Worm (Caenorhabditis elegans) whole organism, mixed stage, embryonic: ENCODE data around the gene math-1.
A peak's percentile ranks its signal among the peaks of the same experiment; 100 is the strongest.
"Not testable (repeated sequence)": the region's sequence is repeated elsewhere in the genome, so short reads cannot be mapped to it uniquely, and the experiment has no call there.

Source experiments
- M03D4.4 ChIP-seq: sonication (generic microtip); optimal IDR thresholded peaks from 2 replicates; lab custom pipeline; 2017; ENCODE audit warnings: mild to moderate bottlenecking, missing genetic modification characterization, missing compliant biosample characterization
- ceh-39 ChIP-seq: fragments of 150-350 bp; optimal IDR thresholded peaks from 2 replicates; lab custom pipeline; 2014; ENCODE audit warnings: missing biosample characterization, missing genetic modification characterization
- ceh-43 ChIP-seq: fragments of 200-800 bp; sonication (Bioruptor generic); optimal IDR thresholded peaks from 2 replicates; lab custom pipeline; 2018; ENCODE audit warnings: mild to moderate bottlenecking, missing genetic modification characterization, moderate library complexity, missing compliant biosample characterization
- ceh-83 ChIP-seq: fragments of 200-800 bp; sonication (Bioruptor generic); optimal IDR thresholded peaks from 2 replicates; lab custom pipeline; 2018; ENCODE audit warnings: mild to moderate bottlenecking, missing genetic modification characterization, missing compliant biosample characterization
- ces-1 ChIP-seq: fragments of 150-350 bp; optimal IDR thresholded peaks from 2 replicates; lab custom pipeline; 2014; ENCODE audit warnings: missing biosample characterization, missing genetic modification reagents, missing genetic modification characterization
- cnd-1 ChIP-seq: fragments of 200-800 bp; sonication (Bioruptor generic); optimal IDR thresholded peaks from 2 replicates; lab custom pipeline; 2018; ENCODE audit warnings: mild to moderate bottlenecking, missing genetic modification characterization, missing compliant biosample characterization
- elt-1 ChIP-seq: sonication (generic microtip); optimal IDR thresholded peaks from 2 replicates; lab custom pipeline; 2017; ENCODE audit warnings: missing genetic modification characterization, mild to moderate bottlenecking, missing compliant biosample characterization, antibody characterized with exemption, moderate library complexity, borderline replicate concordance; ENCODE audit not compliant: insufficient read depth
- elt-3 ChIP-seq: fragments of 150-350 bp; optimal IDR thresholded peaks from 2 replicates; lab custom pipeline; 2014; ENCODE audit warnings: missing biosample characterization, missing genetic modification characterization
- ham-2 ChIP-seq: fragments of 200-800 bp; sonication (Bioruptor generic); optimal IDR thresholded peaks from 2 replicates; lab custom pipeline; 2018; ENCODE audit warnings: mild to moderate bottlenecking, missing genetic modification characterization, missing compliant biosample characterization
- hlh-1 ChIP-seq: fragments of 150-350 bp; optimal IDR thresholded peaks from 2 replicates; lab custom pipeline; 2014; ENCODE audit warnings: missing biosample characterization, missing genetic modification reagents, missing genetic modification characterization
- lin-13 ChIP-seq: fragments of 150-350 bp; optimal IDR thresholded peaks from 2 replicates; lab custom pipeline; 2014; ENCODE audit warnings: missing biosample characterization, missing genetic modification characterization
- lsy-2 ChIP-seq: fragments of 150-350 bp; optimal IDR thresholded peaks from 2 replicates; lab custom pipeline; 2014; ENCODE audit warnings: missing biosample characterization, missing genetic modification characterization
- mab-5 ChIP-seq: fragments of 150-350 bp; optimal IDR thresholded peaks from 2 replicates; lab custom pipeline; 2014; ENCODE audit warnings: missing biosample characterization, missing genetic modification characterization
- mep-1 ChIP-seq: fragments of 150-350 bp; optimal IDR thresholded peaks from 2 replicates; lab custom pipeline; 2017; ENCODE audit warnings: missing biosample characterization, missing genetic modification reagents, missing genetic modification characterization, inconsistent platforms
- mls-2 ChIP-seq: sonication (generic microtip); optimal IDR thresholded peaks from 2 replicates; lab custom pipeline; 2016; ENCODE audit warnings: mild to moderate bottlenecking, missing genetic modification characterization, moderate library complexity, missing compliant biosample characterization
- nhr-12 ChIP-seq: fragments of 150-350 bp; optimal IDR thresholded peaks from 2 replicates; lab custom pipeline; 2014; ENCODE audit warnings: missing biosample characterization, missing genetic modification characterization
- nhr-28 ChIP-seq: fragments of 150-350 bp; optimal IDR thresholded peaks from 2 replicates; lab custom pipeline; 2014; ENCODE audit warnings: missing biosample characterization, missing genetic modification characterization
- nhr-76 ChIP-seq: sonication (generic microtip); optimal IDR thresholded peaks from 2 replicates; lab custom pipeline; 2017; ENCODE audit warnings: missing biosample characterization, missing genetic modification characterization
- pha-4 ChIP-seq: fragments of 150-350 bp; optimal IDR thresholded peaks from 2 replicates; lab custom pipeline; 2018; ENCODE audit warnings: missing biosample characterization, missing genetic modification reagents, missing genetic modification characterization
- snpc-4 ChIP-seq: fragments of 150-350 bp; optimal IDR thresholded peaks from 2 replicates; lab custom pipeline; 2014; ENCODE audit warnings: missing biosample characterization, missing genetic modification characterization
- sptf-1 ChIP-seq: sonication (generic microtip); optimal IDR thresholded peaks from 2 replicates; lab custom pipeline; 2017; ENCODE audit warnings: mild to moderate bottlenecking, missing genetic modification characterization, moderate library complexity, missing compliant biosample characterization
- tbx-8 ChIP-seq: fragments of 200-800 bp; sonication (Bioruptor generic); optimal IDR thresholded peaks from 2 replicates; lab custom pipeline; 2018; ENCODE audit warnings: mild to moderate bottlenecking, missing genetic modification characterization, moderate library complexity, missing compliant biosample characterization
- unc-39 ChIP-seq: fragments of 150-350 bp; optimal IDR thresholded peaks from 2 replicates; lab custom pipeline; 2014; ENCODE audit warnings: missing biosample characterization, missing genetic modification characterization
- unc-62 ChIP-seq: fragments of 150-350 bp; optimal IDR thresholded peaks from 2 replicates; lab custom pipeline; 2014; ENCODE audit warnings: missing biosample characterization, missing genetic modification reagents, missing genetic modification characterization
- zip-8 ChIP-seq: fragments of 150-350 bp; optimal IDR thresholded peaks from 2 replicates; lab custom pipeline; 2014; ENCODE audit warnings: missing biosample characterization, missing genetic modification characterization
- ztf-11 ChIP-seq: fragments of 150-350 bp; optimal IDR thresholded peaks from 2 replicates; lab custom pipeline; 2014; ENCODE audit warnings: missing biosample characterization, missing genetic modification characterization

math-1 gene

ce11 chrII:2071429-2071828 lies 25.0 kb upstream of the math-1 start, which contains the start of gene F07E5.7:
F07E5.7 (minus strand) TSS chrII:2071529.
- TF ChIP-seq mab-5 (tag; lab: Kevin White, UChicago) (no peak), cnd-1 (tag; lab: Kevin White, UChicago) (no peak), M03D4.4 (tag; lab: Kevin White, UChicago) (no peak), tbx-8 (GFP tag; lab: Kevin White, UChicago) (no peak), ham-2 (no peak)

ce11 chrII:2067451-2068021 lies 21.1 kb upstream of the math-1 start, which contains the start of gene F07E5.12:
F07E5.12 (plus strand) TSS chrII:2067971.
- TF ChIP-seq hlh-1; pha-4 (tag; lab: Kevin White, UChicago); M03D4.4 (tag; lab: Kevin White, UChicago): not testable (repeated sequence)

- TF ChIP-seq unc-39, result no peak
- no peak for TF ChIP-seq sptf-1 (tag; lab: Kevin White, UChicago)
- no peak for TF ChIP-seq pha-4 (tag; lab: Kevin White, UChicago)
- TF ChIP-seq nhr-76 (tag; lab: Kevin White, UChicago), result no peak
- no peak for TF ChIP-seq ceh-83
Observed at ce11 chrII:2064497-2064896, 18.0 kb upstream of the math-1 start, which contains the start of gene fbxb-6. fbxb-6 (plus strand) TSS chrII:2064797.

- TF ChIP-seq ceh-83 (no peak), nhr-28 (tag; lab: Kevin White, UChicago) (no peak), ceh-43 (GFP tag; lab: Kevin White, UChicago) (no peak), unc-62 (GFP tag; lab: Kevin White, UChicago) (no peak), ztf-11 (no peak), tbx-8 (GFP tag; lab: Kevin White, UChicago) (no peak), zip-8 (tag; lab: Kevin White, UChicago) (no peak), nhr-76 (tag; lab: Kevin White, UChicago) (no peak), ces-1 (GFP tag; lab: Kevin White, UChicago) (no peak), unc-39 (no peak), M03D4.4 (tag; lab: Kevin White, UChicago) (no peak), hlh-1 (no peak), ham-2 (no peak), pha-4 (tag; lab: Kevin White, UChicago) (no peak), nhr-12 (tag; lab: Kevin White, UChicago) (no peak), mab-5 (tag; lab: Kevin White, UChicago) (no peak), snpc-4 (tag; lab: Kevin White, UChicago) (no peak)
Observed at ce11 chrII:2063989-2064388, 17.5 kb upstream of the math-1 start, which contains the start of gene F07E5.13. F07E5.13 (minus strand) TSS chrII:2064089.

- peak; percentile 37 for TF ChIP-seq mep-1 (tag; lab: Kevin White, UChicago)
- TF ChIP-seq sptf-1 (tag; lab: Kevin White, UChicago), result no peak
- no peak for TF ChIP-seq nhr-76 (tag; lab: Kevin White, UChicago)
- TF ChIP-seq lsy-2 (tag; lab: Kevin White, UChicago), result peak; percentile 94
- TF ChIP-seq elt-1, result no peak
- TF ChIP-seq lin-13 (tag; lab: Kevin White, UChicago), result peak; percentile 62
- no peak for TF ChIP-seq ham-2
- TF ChIP-seq ces-1 (GFP tag; lab: Kevin White, UChicago), result peak; percentile 41
- TF ChIP-seq elt-3, result no peak
- TF ChIP-seq cnd-1 (tag; lab: Kevin White, UChicago), result no peak
Observed at ce11 chrII:2058985-2059384, 12.5 kb upstream of the math-1 start, which contains the start of gene F07E5.5. F07E5.5 (minus strand) TSS chrII:2059070.

- TF ChIP-seq cnd-1 (tag; lab: Kevin White, UChicago), result peak; percentile 51
- TF ChIP-seq mls-2, result no peak
- no peak for TF ChIP-seq M03D4.4 (tag; lab: Kevin White, UChicago)
- TF ChIP-seq ceh-39 (tag; lab: Kevin White, UChicago), result no peak
- no peak for TF ChIP-seq ham-2
Observed at ce11 chrII:2051372-2051771, 4.9 kb upstream of the math-1 start, which contains the start of gene fbxb-35. fbxb-35 (plus strand) TSS chrII:2051672.

- TF ChIP-seq nhr-76 (tag; lab: Kevin White, UChicago) (no peak), unc-39 (no peak), elt-3 (no peak), ceh-83 (no peak), tbx-8 (GFP tag; lab: Kevin White, UChicago) (no peak)
Observed at ce11 chrII:2045505-2045904, 951 bp downstream of the math-1 start, which contains the start of gene bath-24. bath-24 (minus strand) TSS chrII:2045605.
